Fruit fly (Drosophila melanogaster): ENCODE results near the gene SrpRalpha.

DNA sequence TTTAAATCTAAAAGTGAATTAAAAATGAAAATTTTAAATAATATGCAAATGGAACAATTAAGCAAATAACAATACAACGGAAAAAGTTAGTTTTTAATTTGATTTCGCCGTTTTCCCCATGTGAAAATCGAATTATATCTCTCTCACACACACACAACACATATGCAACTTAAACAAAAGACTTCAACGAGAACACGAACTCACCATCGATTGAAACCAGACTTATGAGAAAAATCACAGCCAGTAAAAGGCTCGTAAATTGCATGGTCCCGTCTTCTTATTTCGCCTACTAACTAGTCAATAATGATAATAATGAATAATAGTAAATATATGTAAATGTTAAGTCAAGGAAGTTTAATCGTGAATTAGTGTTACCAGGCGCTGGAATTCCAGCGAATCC lies 24.5 kb upstream of the SrpRalpha start:
- TF ChIP-seq CTCF (optimal IDR thresholded peaks at IDR 0.05) (no peak), CG8478 (optimal IDR thresholded peaks at IDR 0.05) (no peak)
